Worm (Caenorhabditis elegans): ENCODE results near the gene ttr-35.

Gene ttr-35

DNA sequence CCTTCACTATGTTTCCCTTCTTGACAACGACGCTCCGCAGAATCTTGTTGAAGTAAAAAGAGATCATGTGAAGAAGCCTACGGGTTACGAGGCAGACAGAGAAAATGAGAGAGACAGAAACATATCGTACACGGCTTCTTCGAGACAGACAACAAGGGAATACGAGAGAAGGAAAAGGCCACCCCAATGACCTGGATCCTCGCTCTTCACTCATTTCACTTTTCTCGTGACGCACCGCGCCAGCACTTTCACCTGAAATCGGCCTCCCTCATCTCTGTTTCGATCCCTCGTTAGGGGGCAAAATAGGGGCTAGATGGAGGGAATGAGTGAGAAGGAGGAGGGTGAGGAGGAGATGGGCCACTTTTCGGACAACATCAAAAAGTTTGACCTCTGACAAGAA is 3.2 kb downstream of the ttr-35 start:
- TF ChIP-seq tbx-37 (GFP tag; conservative IDR thresholded peaks at IDR 0.05): no peak
- TF ChIP-seq ets-7 (tag; optimal IDR thresholded peaks at IDR 0.05): no peak
- no peak for TF ChIP-seq B0310.2 (tag; optimal IDR thresholded peaks at IDR 0.05)
- no peak for TF ChIP-seq aly-1 (tag; optimal IDR thresholded peaks at IDR 0.05)
- TF ChIP-seq ceh-36 (tag; optimal IDR thresholded peaks at IDR 0.05): no peak
- no peak for TF ChIP-seq hmbx-1 (tag; optimal IDR thresholded peaks at IDR 0.05)
- TF ChIP-seq ceh-13 (GFP tag; optimal IDR thresholded peaks at IDR 0.05): no peak
- TF ChIP-seq hmg-4 (GFP tag; optimal IDR thresholded peaks at IDR 0.05): no peak
- TF ChIP-seq scrt-1 (GFP tag; IDR thresholded peaks at IDR 0.05): no peak
- TF ChIP-seq sea-1 (GFP tag; conservative IDR thresholded peaks at IDR 0.05): no peak
- no peak for TF ChIP-seq ama-1 (optimal IDR thresholded peaks at IDR 0.05)
- no peak for TF ChIP-seq hnd-1 (tag; optimal IDR thresholded peaks at IDR 0.05)
- no peak for TF ChIP-seq tbx-11 (GFP tag; IDR thresholded peaks at IDR 0.05)
- TF ChIP-seq flt-1 (GFP tag; IDR thresholded peaks at IDR 0.05): no peak
- TF ChIP-seq tra-4 (tag; optimal IDR thresholded peaks at IDR 0.05): no peak
- no peak for TF ChIP-seq pes-1 (GFP tag; IDR thresholded peaks at IDR 0.05)
- TF ChIP-seq F13C5.2 (tag; optimal IDR thresholded peaks at IDR 0.05): no peak

DNA sequence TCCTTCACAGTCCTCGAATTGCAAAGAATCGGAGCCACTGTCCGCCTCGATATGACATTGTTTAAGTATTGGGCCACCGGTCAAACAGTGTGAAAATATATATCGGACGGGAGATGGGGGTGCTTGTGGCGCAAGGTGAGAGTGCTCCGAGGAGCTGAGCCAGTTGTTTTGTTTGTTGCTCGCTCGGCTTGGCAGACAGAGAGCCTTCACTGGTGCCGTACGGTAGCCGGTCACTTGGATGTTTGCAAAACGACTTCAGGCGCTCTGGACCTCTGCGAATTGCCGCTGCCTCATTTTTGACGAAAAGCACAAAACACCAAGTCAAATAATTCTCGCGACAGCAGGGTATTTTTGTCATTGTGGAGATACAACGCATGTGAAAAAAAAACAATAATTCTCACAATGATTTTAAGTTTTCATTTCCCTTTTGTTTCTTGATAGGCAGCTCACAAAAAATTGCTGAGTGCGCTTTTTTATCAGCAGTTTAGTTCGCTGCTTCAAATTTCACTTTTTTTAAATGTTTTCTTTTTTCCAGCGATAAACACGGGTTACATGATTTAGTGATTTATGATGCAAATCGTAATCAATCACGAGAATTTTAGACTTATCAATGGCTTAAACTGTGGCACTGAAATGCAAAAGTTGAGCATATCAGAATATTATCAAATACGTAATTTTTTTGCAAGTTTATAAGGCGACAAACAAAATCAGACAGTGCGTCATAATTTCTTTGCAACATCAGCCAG is 5.1 kb downstream of the ttr-35 start:
- TF ChIP-seq tbx-11 (GFP tag; IDR thresholded peaks at IDR 0.05) (no peak), aly-1 (tag; optimal IDR thresholded peaks at IDR 0.05) (no peak), F13C5.2 (tag; optimal IDR thresholded peaks at IDR 0.05) (no peak), tra-4 (tag; optimal IDR thresholded peaks at IDR 0.05) (no peak), scrt-1 (GFP tag; IDR thresholded peaks at IDR 0.05) (no peak), ceh-13 (GFP tag; optimal IDR thresholded peaks at IDR 0.05) (no peak), pes-1 (GFP tag; IDR thresholded peaks at IDR 0.05) (no peak), tbx-37 (GFP tag; conservative IDR thresholded peaks at IDR 0.05) (no peak), hmbx-1 (tag; optimal IDR thresholded peaks at IDR 0.05) (no peak), ets-7 (tag; optimal IDR thresholded peaks at IDR 0.05) (no peak), sea-1 (GFP tag; conservative IDR thresholded peaks at IDR 0.05) (no peak), B0310.2 (tag; optimal IDR thresholded peaks at IDR 0.05) (no peak), hnd-1 (tag; optimal IDR thresholded peaks at IDR 0.05) (no peak), flt-1 (GFP tag; IDR thresholded peaks at IDR 0.05) (no peak), ama-1 (optimal IDR thresholded peaks at IDR 0.05) (no peak), ceh-36 (tag; optimal IDR thresholded peaks at IDR 0.05) (no peak), hmg-4 (GFP tag; optimal IDR thresholded peaks at IDR 0.05) (no peak)

DNA sequence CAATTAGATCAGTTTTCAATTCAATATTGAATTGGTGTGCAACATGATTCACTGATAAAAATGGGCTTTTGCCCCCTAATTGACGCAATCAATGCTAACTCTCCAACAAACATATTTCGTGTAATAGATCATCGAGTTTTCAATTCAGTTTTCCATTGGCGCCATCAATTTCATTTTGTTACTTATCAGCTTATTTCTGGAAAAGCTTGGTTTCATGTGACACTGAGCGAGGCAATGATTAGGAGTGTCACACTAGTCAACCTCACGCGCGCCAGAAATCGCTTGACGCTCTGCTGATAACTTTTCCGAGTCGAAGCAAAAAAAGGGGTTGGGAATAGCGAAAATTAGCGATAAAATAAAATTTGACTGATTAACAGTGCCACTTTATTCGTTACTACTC is 6.5 kb downstream of the ttr-35 start, which contains the start of gene ets-4:
TSS of gene ets-4 (plus strand) at position 347 of the 400 bp plus-strand sequence.
- no peak for TF ChIP-seq flt-1 (GFP tag; IDR thresholded peaks at IDR 0.05)
- no peak for TF ChIP-seq hmg-4 (GFP tag; optimal IDR thresholded peaks at IDR 0.05)
- no peak for TF ChIP-seq tbx-11 (GFP tag; IDR thresholded peaks at IDR 0.05)
- no peak for TF ChIP-seq sea-1 (GFP tag; conservative IDR thresholded peaks at IDR 0.05)
- TF ChIP-seq F13C5.2 (tag; optimal IDR thresholded peaks at IDR 0.05): no peak
- no peak for TF ChIP-seq ets-7 (tag; optimal IDR thresholded peaks at IDR 0.05)
- no peak for TF ChIP-seq scrt-1 (GFP tag; IDR thresholded peaks at IDR 0.05)
- no peak for TF ChIP-seq tra-4 (tag; optimal IDR thresholded peaks at IDR 0.05)
- no peak for TF ChIP-seq tbx-37 (GFP tag; conservative IDR thresholded peaks at IDR 0.05)
- no peak for TF ChIP-seq ceh-13 (GFP tag; optimal IDR thresholded peaks at IDR 0.05)

DNA sequence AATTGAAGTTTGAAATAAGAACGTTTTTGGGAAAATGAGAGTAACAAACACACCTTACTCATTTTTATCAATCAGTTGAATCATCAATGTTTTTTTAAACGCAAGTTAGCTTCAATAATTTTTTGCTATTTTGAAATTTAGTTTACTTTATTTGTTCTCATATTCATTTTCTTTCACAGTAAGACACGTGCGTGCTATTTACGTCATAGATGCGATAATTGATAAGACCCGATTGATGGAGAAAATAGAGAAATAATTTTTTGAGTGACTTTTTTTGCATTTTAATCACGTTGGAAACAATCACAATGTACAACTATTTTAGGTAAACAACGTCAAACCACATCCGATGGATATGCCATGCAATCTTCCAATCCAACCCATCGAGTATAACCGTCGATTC is 7.4 kb downstream of the ttr-35 start:
- TF ChIP-seq sea-1 (GFP tag; conservative IDR thresholded peaks at IDR 0.05) (no peak), hmbx-1 (tag; optimal IDR thresholded peaks at IDR 0.05) (no peak), scrt-1 (GFP tag; IDR thresholded peaks at IDR 0.05) (no peak), B0310.2 (tag; optimal IDR thresholded peaks at IDR 0.05) (no peak), ceh-13 (GFP tag; optimal IDR thresholded peaks at IDR 0.05) (no peak), tbx-11 (GFP tag; IDR thresholded peaks at IDR 0.05) (no peak), tra-4 (tag; optimal IDR thresholded peaks at IDR 0.05) (no peak), ama-1 (optimal IDR thresholded peaks at IDR 0.05) (no peak), ets-7 (tag; optimal IDR thresholded peaks at IDR 0.05) (no peak), hnd-1 (tag; optimal IDR thresholded peaks at IDR 0.05) (no peak), flt-1 (GFP tag; IDR thresholded peaks at IDR 0.05) (no peak), aly-1 (tag; optimal IDR thresholded peaks at IDR 0.05) (no peak), ceh-36 (tag; optimal IDR thresholded peaks at IDR 0.05) (no peak), F13C5.2 (tag; optimal IDR thresholded peaks at IDR 0.05) (no peak), pes-1 (GFP tag; IDR thresholded peaks at IDR 0.05) (no peak), tbx-37 (GFP tag; conservative IDR thresholded peaks at IDR 0.05) (no peak), hmg-4 (GFP tag; optimal IDR thresholded peaks at IDR 0.05) (no peak)

DNA sequence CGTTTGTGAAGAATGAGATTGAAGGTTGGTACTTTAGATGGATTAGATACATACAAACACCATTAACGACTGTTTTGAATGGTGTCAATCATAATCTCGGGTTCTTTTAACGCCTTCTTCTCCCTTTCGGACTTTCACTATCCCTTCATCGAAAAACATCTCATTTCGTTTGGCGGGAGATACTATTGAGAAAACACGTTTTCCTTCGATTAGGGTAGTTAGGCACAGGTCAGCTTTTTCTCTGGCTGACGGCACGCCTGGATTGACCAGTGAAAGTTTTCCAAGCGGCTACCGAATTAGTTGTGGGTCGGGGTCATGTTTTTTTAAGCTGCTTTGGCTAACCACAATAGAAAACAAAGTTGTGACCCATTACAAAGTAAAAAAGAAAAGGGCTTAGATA is 7.9 kb downstream of the ttr-35 start:
- TF ChIP-seq scrt-1 (GFP tag; IDR thresholded peaks at IDR 0.05): no peak
- TF ChIP-seq sea-1 (GFP tag; conservative IDR thresholded peaks at IDR 0.05): no peak
- TF ChIP-seq flt-1 (GFP tag; IDR thresholded peaks at IDR 0.05): no peak
- no peak for TF ChIP-seq hmg-4 (GFP tag; optimal IDR thresholded peaks at IDR 0.05)
- TF ChIP-seq tra-4 (tag; optimal IDR thresholded peaks at IDR 0.05): no peak

DNA sequence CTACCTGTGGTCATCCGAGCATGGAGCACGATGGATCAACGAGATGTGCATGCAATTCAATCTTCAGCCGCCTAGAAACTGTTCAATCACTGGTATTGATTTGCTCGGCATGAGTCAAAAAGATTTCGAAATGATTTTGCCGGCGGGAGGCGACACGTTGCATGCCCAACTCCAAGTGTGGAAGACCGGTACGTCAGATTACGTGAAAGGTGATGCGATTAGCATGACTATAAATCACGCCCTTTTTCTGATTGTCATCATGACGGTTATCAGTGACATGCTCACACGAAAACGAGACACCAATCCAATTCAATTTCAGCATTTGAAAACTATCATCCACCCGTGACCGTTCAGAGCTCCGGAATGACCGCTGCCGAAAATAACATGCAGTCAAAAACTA is 8.6 kb downstream of the ttr-35 start:
- no peak for TF ChIP-seq B0310.2 (tag; optimal IDR thresholded peaks at IDR 0.05)
- no peak for TF ChIP-seq ceh-36 (tag; optimal IDR thresholded peaks at IDR 0.05)
- TF ChIP-seq hmg-4 (GFP tag; optimal IDR thresholded peaks at IDR 0.05): no peak
- no peak for TF ChIP-seq ets-7 (tag; optimal IDR thresholded peaks at IDR 0.05)
- TF ChIP-seq ceh-13 (GFP tag; optimal IDR thresholded peaks at IDR 0.05): no peak
- TF ChIP-seq flt-1 (GFP tag; IDR thresholded peaks at IDR 0.05): no peak
- TF ChIP-seq ama-1 (optimal IDR thresholded peaks at IDR 0.05): no peak
- no peak for TF ChIP-seq pes-1 (GFP tag; IDR thresholded peaks at IDR 0.05)
- no peak for TF ChIP-seq tbx-37 (GFP tag; conservative IDR thresholded peaks at IDR 0.05)
- TF ChIP-seq tbx-11 (GFP tag; IDR thresholded peaks at IDR 0.05): no peak
- TF ChIP-seq hnd-1 (tag; optimal IDR thresholded peaks at IDR 0.05): no peak
- no peak for TF ChIP-seq F13C5.2 (tag; optimal IDR thresholded peaks at IDR 0.05)
- TF ChIP-seq tra-4 (tag; optimal IDR thresholded peaks at IDR 0.05): no peak

DNA sequence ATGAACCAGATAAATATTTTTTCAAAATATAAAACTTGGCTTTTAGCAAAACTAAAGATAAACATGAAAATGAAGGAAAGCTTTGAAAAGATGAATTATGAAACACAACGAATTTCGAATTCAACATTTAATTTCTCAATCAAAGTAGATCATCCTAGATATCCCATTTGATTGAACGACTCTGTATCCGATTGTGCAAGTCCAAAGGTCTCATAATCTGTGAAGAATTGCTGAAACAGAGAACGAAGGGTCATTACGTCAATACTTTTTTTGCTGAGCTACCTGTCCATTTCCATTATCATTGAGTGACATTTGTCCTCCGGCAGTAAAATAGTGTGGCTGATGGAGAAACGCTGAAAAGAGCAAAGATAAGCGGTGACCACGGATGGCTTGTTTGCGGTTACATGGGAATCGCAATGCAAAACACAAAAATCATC is 10.6 kb downstream of the ttr-35 start:
- no peak for TF ChIP-seq tbx-11 (GFP tag; IDR thresholded peaks at IDR 0.05)
- TF ChIP-seq F13C5.2 (tag; optimal IDR thresholded peaks at IDR 0.05): no peak
- no peak for TF ChIP-seq hmbx-1 (tag; optimal IDR thresholded peaks at IDR 0.05)
- TF ChIP-seq sea-1 (GFP tag; conservative IDR thresholded peaks at IDR 0.05): no peak
- TF ChIP-seq tbx-37 (GFP tag; conservative IDR thresholded peaks at IDR 0.05): no peak
- no peak for TF ChIP-seq ceh-36 (tag; optimal IDR thresholded peaks at IDR 0.05)
- TF ChIP-seq ceh-13 (GFP tag; optimal IDR thresholded peaks at IDR 0.05): no peak
- TF ChIP-seq aly-1 (tag; optimal IDR thresholded peaks at IDR 0.05): no peak
- TF ChIP-seq hnd-1 (tag; optimal IDR thresholded peaks at IDR 0.05): no peak
- TF ChIP-seq tra-4 (tag; optimal IDR thresholded peaks at IDR 0.05): no peak
- no peak for TF ChIP-seq ets-7 (tag; optimal IDR thresholded peaks at IDR 0.05)
- no peak for TF ChIP-seq scrt-1 (GFP tag; IDR thresholded peaks at IDR 0.05)
- no peak for TF ChIP-seq flt-1 (GFP tag; IDR thresholded peaks at IDR 0.05)
- TF ChIP-seq pes-1 (GFP tag; IDR thresholded peaks at IDR 0.05): no peak
- TF ChIP-seq ama-1 (optimal IDR thresholded peaks at IDR 0.05): no peak
- no peak for TF ChIP-seq hmg-4 (GFP tag; optimal IDR thresholded peaks at IDR 0.05)
- TF ChIP-seq B0310.2 (tag; optimal IDR thresholded peaks at IDR 0.05): no peak

Data from whole organism, early embryonic.